Worm (Caenorhabditis elegans) whole organism, midembryonic: ENCODE results near the gene srbc-19.

ENCODE experiments used
- T22C8.4 ChIP-seq: fragments of 200-800 bp; sonication (Bioruptor generic); IDR thresholded peaks from 2 replicates; pipeline ENCODE4 v1.3.6; 2022; ENCODE audit warnings: missing genetic modification characterization, missing compliant biosample characterization
- cog-1 ChIP-seq: sonication (generic microtip); optimal IDR thresholded peaks from 2 replicates; lab custom pipeline; 2016; ENCODE audit warnings: missing genetic modification characterization, missing compliant biosample characterization
- flt-1 ChIP-seq: fragments of 200-800 bp; sonication (Bioruptor generic); IDR thresholded peaks from 2 replicates; pipeline ENCODE4 v1.3.6; 2022; ENCODE audit warnings: missing genetic modification characterization, missing compliant biosample characterization
- klf-2 ChIP-seq: fragments of 200-800 bp; sonication (Bioruptor generic); conservative IDR thresholded peaks from 2 replicates; pipeline ENCODE4 v1.3.6; 2022; ENCODE audit warnings: missing genetic modification reagents, missing genetic modification characterization, missing compliant biosample characterization
- ref-1 ChIP-seq: fragments of 200-800 bp; sonication (Bioruptor generic); conservative IDR thresholded peaks from 2 replicates; pipeline ENCODE4 v1.3.6; 2022; ENCODE audit warnings: missing genetic modification reagents, missing genetic modification characterization, missing compliant biosample characterization
- ztf-23 ChIP-seq: fragments of 200-800 bp; sonication (Bioruptor generic); IDR thresholded peaks from 2 replicates; pipeline ENCODE4 v1.3.6; 2022; ENCODE audit warnings: missing genetic modification reagents, missing genetic modification characterization, missing compliant biosample characterization

ce11 chrV:2151458-2151857 is 15.1 kb downstream of the srbc-19 start, which contains the start of gene srbc-24:
- TF ChIP-seq cog-1 (tag; lab: Kevin White, UChicago) (no peak), ref-1 (GFP tag; lab: Robert Waterston, UW) (no peak), ztf-23 (GFP tag; lab: Robert Waterston, UW) (no peak), klf-2 (no peak), flt-1 (GFP tag; lab: Robert Waterston, UW) (no peak), T22C8.4 (GFP tag; lab: Robert Waterston, UW) (no peak)
